Fruit fly (Drosophila melanogaster): ENCODE measurements around the gene Hmu.

The Hmu gene

DNA sequence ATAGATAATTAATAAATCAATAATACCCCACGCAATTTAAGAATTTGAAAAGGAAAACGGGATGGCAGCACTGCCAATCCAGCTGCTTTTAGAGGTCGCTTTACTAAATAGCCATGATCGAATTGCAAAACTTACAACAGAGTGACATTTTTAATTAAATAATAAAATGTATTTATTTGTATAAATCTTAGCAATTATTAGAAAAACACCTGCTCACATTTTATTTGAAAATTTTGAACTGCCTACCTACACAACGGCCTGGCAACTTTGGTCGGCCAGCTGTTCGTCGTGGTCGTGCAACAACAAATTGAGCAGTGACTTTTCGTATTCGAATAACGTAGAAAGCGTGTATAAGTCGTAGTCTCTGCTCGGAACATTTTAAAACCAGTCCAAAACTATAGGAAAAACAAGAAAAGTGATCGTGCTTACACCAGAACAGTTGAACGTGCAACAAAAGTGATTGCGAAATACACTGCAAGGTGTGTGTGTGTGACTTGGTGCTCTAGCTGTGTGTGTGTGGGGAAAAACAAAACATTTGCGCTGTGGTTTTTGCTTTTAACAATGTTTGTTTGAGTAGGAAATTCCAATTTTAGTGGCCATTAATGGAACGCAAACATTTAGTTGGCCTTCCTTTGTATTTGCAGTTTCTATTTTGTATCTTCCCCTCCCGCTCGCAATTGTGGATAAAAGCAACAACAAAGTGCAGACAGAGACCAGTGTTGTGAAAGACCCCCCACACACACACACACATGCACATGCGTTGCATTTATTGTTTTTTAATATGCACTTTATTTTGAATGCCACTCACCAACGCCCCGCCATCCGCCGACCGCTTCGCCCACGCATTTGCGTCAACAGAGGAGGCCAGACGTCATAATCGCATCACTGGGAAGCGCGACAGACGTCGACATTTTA, 13.8 kb upstream of the Hmu start, which contains the start of gene CG5938 (continued):
- no peak for TF ChIP-seq pdm3 (GFP tag; optimal IDR thresholded peaks at IDR 0.05)
- peak; percentile 64 for TF ChIP-seq eg (GFP tag; IDR thresholded peaks at IDR 0.05)
- TF ChIP-seq CG11294 (GFP tag; IDR thresholded peaks at IDR 0.05), result no peak
- peak; percentile 20 for TF ChIP-seq CG1621 (tag; optimal IDR thresholded peaks at IDR 0.05)
- peak; percentile 50 for TF ChIP-seq CG6808 (GFP tag; optimal IDR thresholded peaks at IDR 0.05)
- TF ChIP-seq lz (GFP tag; optimal IDR thresholded peaks at IDR 0.05), result peak; percentile 17
- TF ChIP-seq Sox14 (GFP tag; optimal IDR thresholded peaks at IDR 0.05), result peak; percentile 68
- TF ChIP-seq svp (GFP tag), result peak; percentile 59
- TF ChIP-seq Hr39 (GFP tag; optimal IDR thresholded peaks at IDR 0.05), result peak; percentile 16
- TF ChIP-seq Hr4 (GFP tag; optimal IDR thresholded peaks at IDR 0.05), result peak; percentile 8
- peak; percentile 67 for TF ChIP-seq CG6163 (GFP tag; IDR thresholded peaks at IDR 0.05)
- TF ChIP-seq fkh (GFP tag; optimal IDR thresholded peaks at IDR 0.05), result peak; percentile 21
- peak; percentile 26 for TF ChIP-seq net (GFP tag; optimal IDR thresholded peaks at IDR 0.05)
- peak; percentile 52 for TF ChIP-seq acj6 (GFP tag; optimal IDR thresholded peaks at IDR 0.05)
- peak; percentile 18 for TF ChIP-seq esn (GFP tag; optimal IDR thresholded peaks at IDR 0.05)
- no peak for TF ChIP-seq Blimp-1 (GFP tag; optimal IDR thresholded peaks at IDR 0.05)
- peak; percentile 34 for TF ChIP-seq Ets96B (tag; optimal IDR thresholded peaks at IDR 0.05)
- TF ChIP-seq CG31627 (GFP tag; optimal IDR thresholded peaks at IDR 0.05), result peak; percentile 10

DNA sequence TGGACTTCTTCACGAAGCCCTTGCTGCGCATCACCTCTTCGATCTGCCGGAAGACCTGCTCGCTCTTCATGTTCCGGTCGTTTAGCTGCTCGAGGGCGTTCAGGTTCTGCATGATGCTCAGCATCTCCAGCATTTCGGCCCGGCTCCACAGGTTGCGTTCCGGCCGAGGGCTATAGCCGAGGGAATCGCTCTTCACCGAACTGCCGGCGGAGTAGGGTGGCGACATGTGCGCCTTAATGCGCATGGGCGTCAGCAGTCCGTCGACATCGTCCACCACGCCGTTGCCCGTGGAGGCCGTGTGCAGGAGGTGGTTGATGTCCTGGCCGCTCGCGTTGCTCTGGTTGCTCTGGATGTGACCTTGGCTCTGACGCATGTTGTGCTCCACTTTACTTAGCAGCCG, 9.1 kb upstream of the Hmu start:
- TF ChIP-seq Gug (GFP tag; IDR thresholded peaks at IDR 0.05) (no peak), net (GFP tag; optimal IDR thresholded peaks at IDR 0.05) (no peak), CG8119 (GFP tag; IDR thresholded peaks at IDR 0.05) (no peak), ss (GFP tag; optimal IDR thresholded peaks at IDR 0.05) (no peak), CG4318 (GFP tag; optimal IDR thresholded peaks at IDR 0.05) (no peak), Eip78C (GFP tag) (no peak), CG8632 (GFP tag; optimal IDR thresholded peaks at IDR 0.05) (no peak), Sox102F (GFP tag; optimal IDR thresholded peaks at IDR 0.05) (no peak), OdsH (GFP tag; optimal IDR thresholded peaks at IDR 0.05) (no peak), Eip75B (GFP tag; optimal IDR thresholded peaks at IDR 0.05) (no peak), salr (GFP tag; optimal IDR thresholded peaks at IDR 0.05) (no peak), esn (GFP tag; optimal IDR thresholded peaks at IDR 0.05) (no peak), CG3032 (tag; optimal IDR thresholded peaks at IDR 0.05) (no peak), lz (GFP tag; optimal IDR thresholded peaks at IDR 0.05) (no peak), CG11762 (GFP tag; optimal IDR thresholded peaks at IDR 0.05; ENCODE audit: insufficient read depth) (no peak), CG11294 (GFP tag; IDR thresholded peaks at IDR 0.05) (no peak), CG6276 (GFP tag; optimal IDR thresholded peaks at IDR 0.05) (no peak), cyc (GFP tag; optimal IDR thresholded peaks at IDR 0.05) (no peak), CG11902 (GFP tag; optimal IDR thresholded peaks at IDR 0.05) (no peak)

DNA sequence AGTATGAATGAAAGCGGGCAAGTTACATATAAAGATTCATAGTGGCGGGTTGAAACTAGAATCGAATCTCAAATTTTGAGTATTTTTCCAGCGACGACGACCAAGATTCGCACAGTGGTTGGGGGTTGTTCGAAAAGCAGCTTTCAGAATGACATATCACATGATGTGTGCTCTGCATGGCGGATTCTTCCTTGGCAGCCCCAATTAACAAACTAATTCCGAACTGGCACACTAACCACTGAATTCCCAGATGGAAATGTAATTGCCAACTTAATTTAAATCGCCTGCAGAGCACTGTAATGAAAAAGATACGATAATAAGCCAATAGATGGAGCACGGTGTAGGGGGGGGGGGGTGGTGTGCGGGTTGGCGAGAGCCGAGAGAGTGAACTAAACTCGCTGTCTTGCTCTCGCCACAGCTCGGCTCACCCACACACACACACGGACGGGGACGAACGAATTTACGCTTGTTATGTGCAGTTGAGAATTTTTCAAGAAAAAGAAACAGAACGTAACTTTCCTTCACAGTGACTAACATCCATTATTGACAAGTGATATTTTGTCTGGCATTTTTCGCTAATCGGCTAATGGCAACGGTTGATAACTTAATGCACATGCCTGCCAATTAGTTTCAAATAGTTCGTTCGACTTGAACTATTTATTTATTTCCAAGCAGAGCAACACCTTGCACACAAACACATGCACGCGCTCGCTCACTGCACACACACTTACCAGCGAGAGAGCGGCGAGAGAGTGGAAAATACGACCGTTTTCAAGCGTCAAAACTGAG, 7.4 kb upstream of the Hmu start:
- peak; percentile 97 for TF ChIP-seq Sox15 (GFP tag; optimal IDR thresholded peaks at IDR 0.05)
- TF ChIP-seq CG11762 (GFP tag; optimal IDR thresholded peaks at IDR 0.05; ENCODE audit: insufficient read depth), result peak; percentile 94
- peak; percentile 95 for TF ChIP-seq Lpt (GFP tag; optimal IDR thresholded peaks at IDR 0.05)
- TF ChIP-seq CG6792 (GFP tag; optimal IDR thresholded peaks at IDR 0.05), result peak; percentile 97
- peak; percentile 98 for TF ChIP-seq CG8119 (GFP tag; IDR thresholded peaks at IDR 0.05)
- TF ChIP-seq Hr38 (GFP tag; optimal IDR thresholded peaks at IDR 0.05), result peak; percentile 62
- TF ChIP-seq Sox102F (GFP tag; optimal IDR thresholded peaks at IDR 0.05), result peak; percentile 98
- TF ChIP-seq net (GFP tag; optimal IDR thresholded peaks at IDR 0.05), result peak; percentile 98
- TF ChIP-seq topi (GFP tag; optimal IDR thresholded peaks at IDR 0.05), result peak; percentile 98
- TF ChIP-seq CG32006 (GFP tag; optimal IDR thresholded peaks at IDR 0.05), result peak; percentile 98
- TF ChIP-seq CG3032 (tag; optimal IDR thresholded peaks at IDR 0.05), result peak; percentile 92
- peak; percentile 97 for TF ChIP-seq CG10631 (GFP tag; optimal IDR thresholded peaks at IDR 0.05)
- peak; percentile 98 for TF ChIP-seq lz (GFP tag; optimal IDR thresholded peaks at IDR 0.05)
- peak; percentile 97 for TF ChIP-seq CG11294 (GFP tag; IDR thresholded peaks at IDR 0.05)
- peak; percentile 96 for TF ChIP-seq CG16779 (tag; optimal IDR thresholded peaks at IDR 0.05)
- peak; percentile 87 for TF ChIP-seq CG9139 (GFP tag; optimal IDR thresholded peaks at IDR 0.05)
- TF ChIP-seq dac (GFP tag; optimal IDR thresholded peaks at IDR 0.05), result peak; percentile 98
- TF ChIP-seq CG31627 (GFP tag; optimal IDR thresholded peaks at IDR 0.05), result peak; percentile 98
- peak; percentile 97 for TF ChIP-seq CG15336 (GFP tag; IDR thresholded peaks at IDR 0.05)
- TF ChIP-seq cyc (GFP tag; optimal IDR thresholded peaks at IDR 0.05), result peak; percentile 97
- peak; percentile 96 for TF ChIP-seq fd59A (GFP tag; optimal IDR thresholded peaks at IDR 0.05)

Data from whole organism, prepupa.